Worm (Caenorhabditis elegans): ENCODE results near the gene lin-38.

DNA sequence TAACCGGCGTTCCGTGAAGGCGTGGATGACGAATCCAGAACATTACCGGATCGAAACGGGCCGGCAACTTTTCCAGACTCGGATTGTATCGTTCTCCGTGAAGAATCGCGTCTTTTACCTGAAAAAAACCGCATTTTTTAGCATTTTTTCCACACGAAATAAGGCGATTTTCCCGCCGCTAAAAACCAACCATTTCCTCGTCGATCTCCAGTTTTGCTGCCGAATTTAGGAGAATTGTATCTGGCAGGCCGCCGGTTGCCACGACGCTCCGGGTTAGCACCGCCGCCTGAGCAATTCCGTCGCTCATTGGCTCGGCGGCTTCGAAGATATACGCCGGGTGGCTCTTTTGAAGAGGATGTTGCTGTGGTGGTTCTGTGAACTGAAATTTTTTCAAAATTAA lies 1.3 kb upstream of the lin-38 start:
- TF ChIP-seq nhr-76 (tag; optimal IDR thresholded peaks at IDR 0.05), result no peak
- TF ChIP-seq pha-4 (tag; optimal IDR thresholded peaks at IDR 0.05), result no peak
- TF ChIP-seq lsy-2 (tag; optimal IDR thresholded peaks at IDR 0.05), result no peak
- no peak for TF ChIP-seq elt-3 (tag; optimal IDR thresholded peaks at IDR 0.05)
- TF ChIP-seq unc-62 (GFP tag; optimal IDR thresholded peaks at IDR 0.05), result no peak
